Worm (Caenorhabditis elegans) whole organism, late embryonic: ENCODE data around the gene srsx-8.

ENCODE experiments used
- hlh-15 ChIP-seq: sonication (generic microtip); optimal IDR thresholded peaks from 2 replicates; lab custom pipeline; 2016; ENCODE audit warnings: missing genetic modification characterization, missing compliant biosample characterization
- nhr-232 ChIP-seq: sonication (generic microtip); optimal IDR thresholded peaks from 2 replicates; lab custom pipeline; 2016; ENCODE audit warnings: missing genetic modification characterization, missing compliant biosample characterization
- pag-3 ChIP-seq: sonication (generic microtip); optimal IDR thresholded peaks from 2 replicates; lab custom pipeline; 2016; ENCODE audit warnings: missing compliant biosample characterization, missing genetic modification characterization, borderline replicate concordance
- pqm-1 ChIP-seq: sonication (generic microtip); optimal IDR thresholded peaks from 2 replicates; lab custom pipeline; 2016; ENCODE audit warnings: missing genetic modification characterization, missing compliant biosample characterization
- ztf-16 ChIP-seq: sonication (generic microtip); optimal IDR thresholded peaks from 2 replicates; lab custom pipeline; 2017; ENCODE audit warnings: missing genetic modification characterization, missing compliant biosample characterization

DNA sequence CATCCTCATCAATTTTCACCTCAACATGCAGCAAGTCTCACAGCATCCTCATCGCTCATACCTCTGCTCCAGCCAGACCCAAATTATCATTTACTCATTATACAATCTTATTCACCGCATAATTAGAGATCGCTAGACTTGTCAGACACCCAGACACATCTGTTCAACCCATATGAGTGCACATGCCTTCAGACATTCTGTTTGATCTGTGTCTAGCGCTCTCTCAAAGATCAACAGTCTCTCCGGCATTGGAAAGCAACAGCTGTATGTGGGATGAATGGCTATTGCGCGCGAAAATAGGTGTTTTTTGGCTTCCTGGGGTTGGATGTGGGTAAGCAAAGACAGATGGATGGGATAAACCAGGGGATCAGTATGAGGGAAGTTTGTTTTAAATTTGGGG, 19.7 kb upstream of the srsx-8 start:
- TF ChIP-seq ztf-16 (tag; lab: Kevin White, UChicago), result no peak
- TF ChIP-seq hlh-15, result no peak
- TF ChIP-seq pqm-1 (tag; lab: Kevin White, UChicago), result no peak
- TF ChIP-seq pag-3 (tag; lab: Kevin White, UChicago), result no peak
- TF ChIP-seq nhr-232 (tag; lab: Kevin White, UChicago), result no peak
